Worm (Caenorhabditis elegans) whole organism, early embryonic: ENCODE data around the gene tsn-1.

Experiments used
- ets-7 ChIP-seq: sonication (generic microtip); optimal IDR thresholded peaks from 2 replicates; lab custom pipeline; 2016; ENCODE audit warnings: missing genotype, missing genetic modification characterization, missing compliant biosample characterization
- flt-1 ChIP-seq: fragments of 200-800 bp; sonication (Bioruptor generic); IDR thresholded peaks from 2 replicates; pipeline ENCODE4 v1.3.6; 2022; ENCODE audit warnings: missing genetic modification characterization, missing compliant biosample characterization
- hmbx-1 ChIP-seq: sonication (generic microtip); optimal IDR thresholded peaks from 2 replicates; lab custom pipeline; 2016; ENCODE audit warnings: mild to moderate bottlenecking, missing genetic modification characterization, missing compliant biosample characterization
- hmg-4 ChIP-seq: fragments of 200-800 bp; sonication (Bioruptor generic); optimal IDR thresholded peaks from 2 replicates; lab custom pipeline; 2018; ENCODE audit warnings: mild to moderate bottlenecking, missing genetic modification characterization, missing compliant biosample characterization
- pes-1 ChIP-seq: fragments of 200-800 bp; sonication (Bioruptor generic); IDR thresholded peaks from 2 replicates; pipeline ENCODE4 v1.3.6; 2022; ENCODE audit warnings: missing genetic modification reagents, missing genetic modification characterization, missing compliant biosample characterization
- scrt-1 ChIP-seq: fragments of 200-800 bp; sonication (Bioruptor generic); IDR thresholded peaks from 2 replicates; pipeline ENCODE4 v1.3.6; 2022; ENCODE audit warnings: missing genetic modification characterization, missing compliant biosample characterization
- sea-1 ChIP-seq: fragments of 200-800 bp; sonication (Bioruptor generic); conservative IDR thresholded peaks from 2 replicates; pipeline ENCODE4 v1.3.6; 2022; ENCODE audit warnings: missing genetic modification characterization, missing compliant biosample characterization

ce11 chrII:4710120-4710519, 3.5 kb downstream of the tsn-1 start, which contains the start of gene tag-151:
- no peak for TF ChIP-seq hmbx-1 (tag; lab: Kevin White, UChicago)
- no peak for TF ChIP-seq ets-7
- TF ChIP-seq sea-1 (GFP tag; lab: Robert Waterston, UW) = no peak
- no peak for TF ChIP-seq pes-1 (GFP tag; lab: Robert Waterston, UW)
- no peak for TF ChIP-seq scrt-1
- no peak for TF ChIP-seq flt-1 (GFP tag; lab: Robert Waterston, UW)
- TF ChIP-seq hmg-4 = no peak
